Fruit fly (Drosophila melanogaster): ENCODE measurements around the gene CG9331.

Gene CG9331

DNA sequence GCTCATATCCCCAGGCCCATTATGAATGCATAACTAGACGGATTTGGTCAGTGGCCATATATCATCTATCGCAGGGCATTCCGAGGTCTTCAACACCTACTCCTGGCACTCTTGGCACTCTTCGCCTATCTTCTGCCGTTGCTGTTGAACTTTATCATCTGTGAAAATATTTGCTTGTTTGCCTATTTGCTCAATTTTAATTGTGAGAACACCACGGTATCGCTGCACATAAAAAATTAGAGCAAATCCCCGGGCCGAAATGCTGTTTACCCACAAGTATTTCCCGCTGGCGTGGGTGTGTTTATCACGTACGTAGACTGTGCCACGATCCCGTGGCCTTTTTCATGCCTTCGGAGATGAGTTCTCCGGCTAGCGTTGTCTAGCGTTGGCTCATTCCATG lies 41.9 kb upstream of the CG9331 start (continued):
- TF ChIP-seq CG3281 (GFP tag; optimal IDR thresholded peaks at IDR 0.05) (peak; percentile 70), Fer3 (tag; optimal IDR thresholded peaks at IDR 0.05) (peak; percentile 57), CG7963 (GFP tag; IDR thresholded peaks at IDR 0.05; ENCODE audit: partially characterized antibody) (no peak), Hr51 (GFP tag; optimal IDR thresholded peaks at IDR 0.05) (peak; percentile 4 to 58), CG10147 (GFP tag; optimal IDR thresholded peaks at IDR 0.05) (peak; percentile 56), CG31224 (GFP tag; IDR thresholded peaks at IDR 0.05) (no peak), knrl (GFP tag; IDR thresholded peaks at IDR 0.05; ENCODE audit: partially characterized antibody) (no peak), inv (GFP tag; IDR thresholded peaks at IDR 0.05; ENCODE audit: partially characterized antibody) (no peak), CG15514 (GFP tag; optimal IDR thresholded peaks at IDR 0.05) (peak; percentile 71), Abd-B (GFP tag; optimal IDR thresholded peaks at IDR 0.05) (no peak), mam (GFP tag; optimal IDR thresholded peaks at IDR 0.05) (peak; percentile 1), abd-A (tag; optimal IDR thresholded peaks at IDR 0.05) (peak; percentile 28), CG18476 (GFP tag; optimal IDR thresholded peaks at IDR 0.05) (peak; percentile 2), z (GFP tag; IDR thresholded peaks at IDR 0.05) (no peak), Hmr (GFP tag; optimal IDR thresholded peaks at IDR 0.05) (peak; percentile 82), run (tag; optimal IDR thresholded peaks at IDR 0.05) (peak; percentile 11), CG13624 (GFP tag; optimal IDR thresholded peaks at IDR 0.05) (peak; percentile 27), CG30403 (GFP tag; optimal IDR thresholded peaks at IDR 0.05) (peak; percentile 34), Blimp-1 (GFP tag; optimal IDR thresholded peaks at IDR 0.05) (peak; percentile 50), H2.0 (GFP tag; IDR thresholded peaks at IDR 0.05) (no peak), Kr (GFP tag; optimal IDR thresholded peaks at IDR 0.05) (peak; percentile 85), Ets97D (GFP tag; optimal IDR thresholded peaks at IDR 0.05) (no peak), Antp (GFP tag; optimal IDR thresholded peaks at IDR 0.05) (peak; percentile 48), HmgD (GFP tag; optimal IDR thresholded peaks at IDR 0.05) (no peak), tll (GFP tag; optimal IDR thresholded peaks at IDR 0.05) (peak in 1 of 2 experiments; percentile 88), Nf-YB (GFP tag; optimal IDR thresholded peaks at IDR 0.05) (peak; percentile 51), disco-r (GFP tag; optimal IDR thresholded peaks at IDR 0.05) (peak; percentile 66), bigmax (GFP tag; optimal IDR thresholded peaks at IDR 0.05) (peak; percentile 56), BtbVII (GFP tag; optimal IDR thresholded peaks at IDR 0.05) (peak; percentile 70), CG17328 (GFP tag; IDR thresholded peaks at IDR 0.05) (peak; percentile 59), sna (GFP tag; IDR thresholded peaks at IDR 0.05; ENCODE audit: partially characterized antibody) (no peak), CG18011 (GFP tag; optimal IDR thresholded peaks at IDR 0.05) (peak; percentile 4), CG6854 (GFP tag; optimal IDR thresholded peaks at IDR 0.05) (peak; percentile 17), tx (GFP tag; optimal IDR thresholded peaks at IDR 0.05) (peak; percentile 33), B-H2 (GFP tag; optimal IDR thresholded peaks at IDR 0.05) (peak; percentile 16), CG6813 (GFP tag; optimal IDR thresholded peaks at IDR 0.05) (peak; percentile 88), pb (GFP tag; optimal IDR thresholded peaks at IDR 0.05) (peak; percentile 24), gem (tag; optimal IDR thresholded peaks at IDR 0.05) (peak; percentile 71), CG34422 (GFP tag; IDR thresholded peaks at IDR 0.05) (no peak), CG15601 (tag; optimal IDR thresholded peaks at IDR 0.05) (peak; percentile 68), tin (GFP tag; optimal IDR thresholded peaks at IDR 0.05) (no peak), CG16779 (GFP tag; IDR thresholded peaks at IDR 0.05) (no peak), CG42726 (GFP tag; IDR thresholded peaks at IDR 0.05; ENCODE audit: partially characterized antibody) (no peak), CG4328 (GFP tag; optimal IDR thresholded peaks at IDR 0.05) (peak; percentile 44), CG14710 (tag; optimal IDR thresholded peaks at IDR 0.05) (peak; percentile 56), trem (tag; optimal IDR thresholded peaks at IDR 0.05) (no peak), klu (GFP tag; IDR thresholded peaks at IDR 0.05) (no peak), ro (GFP tag; IDR thresholded peaks at IDR 0.05) (no peak), D19A (tag; optimal IDR thresholded peaks at IDR 0.05) (peak; percentile 29)

Data from whole organism, embryonic.